Worm (Caenorhabditis elegans): ENCODE data around the gene F35B12.10.

DNA sequence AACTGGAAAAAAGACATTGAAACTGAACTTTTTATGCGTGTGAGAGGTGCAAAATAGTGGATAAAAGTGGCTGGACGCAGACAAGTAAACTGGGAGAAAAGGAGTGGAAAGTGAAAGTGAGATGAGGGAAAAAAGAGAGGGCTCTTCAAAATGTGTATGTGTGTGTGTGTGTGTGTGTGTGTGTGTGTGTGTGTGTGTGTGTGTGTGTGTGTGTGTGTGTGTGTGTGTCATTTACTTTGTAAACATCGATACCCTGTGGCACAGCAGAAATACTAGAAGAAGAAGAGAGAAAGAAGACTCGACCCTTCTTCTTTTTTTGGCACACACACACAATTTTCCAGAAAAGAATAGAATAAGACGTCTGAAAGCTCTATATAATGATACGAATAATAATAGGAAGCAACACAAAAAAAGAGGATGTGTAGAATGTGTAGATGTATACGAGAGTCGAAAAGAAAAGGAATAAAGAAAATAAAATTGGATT, 9.6 kb upstream of the F35B12.10 start:
- TF ChIP-seq med-1 (GFP tag; optimal IDR thresholded peaks at IDR 0.05; ENCODE audit: insufficient read depth), result no peak
- no peak for TF ChIP-seq cog-1 (tag; optimal IDR thresholded peaks at IDR 0.05)
- TF ChIP-seq klf-2 (GFP tag; conservative IDR thresholded peaks at IDR 0.05), result no peak
- TF ChIP-seq ztf-23 (GFP tag; IDR thresholded peaks at IDR 0.05), result 0 out of 2 replicates have a peak, but pooled peaks have one; percentile 27
- no peak for TF ChIP-seq T22C8.4 (GFP tag; IDR thresholded peaks at IDR 0.05)
- no peak for TF ChIP-seq flt-1 (GFP tag; IDR thresholded peaks at IDR 0.05)
